Worm (Caenorhabditis elegans) whole organism, young adult: ENCODE data around the gene EGAP9.3.
A peak's percentile ranks its signal among the peaks of the same experiment; 100 is the strongest.

Experiments used
- B0336.3 ChIP-seq: fragments of 200-800 bp; sonication (Bioruptor generic); IDR thresholded peaks from 2 replicates; pipeline ENCODE4 v1.3.6; 2022; ENCODE audit warnings: missing genetic modification characterization, missing compliant biosample characterization
- C17E4.6 ChIP-seq: fragments of 200-800 bp; sonication (Bioruptor generic); IDR thresholded peaks from 2 replicates; pipeline ENCODE4 v1.3.6; 2022; ENCODE audit warnings: missing genetic modification reagents, missing genetic modification characterization, missing compliant biosample characterization
- D2030.7 ChIP-seq: fragments of 200-800 bp; sonication (Bioruptor generic); IDR thresholded peaks from 2 replicates; pipeline ENCODE4 v1.3.6; 2022; ENCODE audit warnings: missing genetic modification reagents, missing genetic modification characterization, missing compliant biosample characterization
- F10E7.11 ChIP-seq: sonication (generic microtip); optimal IDR thresholded peaks from 2 replicates; lab custom pipeline; 2017; ENCODE audit warnings: mild to moderate bottlenecking, missing genetic modification characterization, moderate library complexity, missing compliant biosample characterization
- F23B12.7 ChIP-seq: sonication (generic microtip); optimal IDR thresholded peaks from 2 replicates; lab custom pipeline; 2017; ENCODE audit warnings: missing genetic modification characterization, mild to moderate bottlenecking, missing compliant biosample characterization, antibody characterized with exemption, moderate library complexity; ENCODE audit not compliant: insufficient read depth
- F33H1.4 ChIP-seq: fragments of 200-800 bp; sonication (Bioruptor generic); IDR thresholded peaks from 2 replicates; pipeline ENCODE4 v1.3.6; 2022; ENCODE audit warnings: missing genetic modification reagents, missing genetic modification characterization, missing compliant biosample characterization
- F37B4.10 ChIP-seq: fragments of 200-800 bp; sonication (Bioruptor generic); IDR thresholded peaks from 2 replicates; pipeline ENCODE4 v1.3.6; 2022; ENCODE audit warnings: missing genetic modification characterization, missing compliant biosample characterization
- F55B11.4 ChIP-seq: sonication (generic microtip); optimal IDR thresholded peaks from 2 replicates; lab custom pipeline; 2016; ENCODE audit warnings: missing compliant biosample characterization, missing genetic modification characterization, borderline replicate concordance; ENCODE audit not compliant: insufficient read depth
- K11D2.4 ChIP-seq: fragments of 200-800 bp; sonication (Bioruptor generic); IDR thresholded peaks from 2 replicates; pipeline ENCODE4 v1.3.6; 2022; ENCODE audit warnings: missing genetic modification reagents, missing genetic modification characterization, missing compliant biosample characterization
- K12H6.12 ChIP-seq: fragments of 200-800 bp; sonication (Bioruptor generic); optimal IDR thresholded peaks from 2 replicates; lab custom pipeline; 2018; ENCODE audit warnings: mild to moderate bottlenecking, missing genetic modification characterization, missing compliant biosample characterization
- T07F8.4 ChIP-seq: sonication (generic microtip); optimal IDR thresholded peaks from 2 replicates; lab custom pipeline; 2016; ENCODE audit warnings: mild to moderate bottlenecking, missing genetic modification characterization, moderate library complexity, missing compliant biosample characterization
- T26A5.8 ChIP-seq: sonication (generic microtip); optimal IDR thresholded peaks from 2 replicates; lab custom pipeline; 2016; ENCODE audit warnings: missing genetic modification characterization, missing compliant biosample characterization
- ZK185.1 ChIP-seq: sonication (generic microtip); optimal IDR thresholded peaks from 2 replicates; lab custom pipeline; 2016; ENCODE audit warnings: mild to moderate bottlenecking, missing genetic modification characterization, missing compliant biosample characterization; ENCODE audit not compliant: poor library complexity, severe bottlenecking
- ama-1 ChIP-seq, 3 experiments: fragments of 150-350 bp in 1 of 3; sonication (generic microtip) in 2 of 3; optimal IDR thresholded peaks; 2 replicates each; lab custom pipeline; 2014 to 2018; ENCODE audit warnings: missing biosample characterization in 2 of 3, missing genetic modification characterization in 2 of 3, missing genetic modification reagents in 2 of 3
- aptf-2 ChIP-seq: fragments of 200-800 bp; sonication (Bioruptor generic); conservative IDR thresholded peaks from 2 replicates; pipeline ENCODE4 v1.3.6; 2022; ENCODE audit warnings: missing genetic modification reagents, missing genetic modification characterization, missing compliant biosample characterization
- aptf-3 ChIP-seq: fragments of 200-800 bp; sonication (Bioruptor generic); IDR thresholded peaks from 2 replicates; pipeline ENCODE4 v1.3.6; 2022; ENCODE audit warnings: missing genetic modification characterization, missing compliant biosample characterization
- attf-5 ChIP-seq: fragments of 200-800 bp; sonication (Bioruptor generic); optimal IDR thresholded peaks from 2 replicates; lab custom pipeline; 2018; ENCODE audit warnings: mild to moderate bottlenecking, missing genetic modification characterization, missing compliant biosample characterization
- attf-6 ChIP-seq: fragments of 200-800 bp; sonication (Bioruptor generic); IDR thresholded peaks from 2 replicates; pipeline ENCODE4 v1.3.6; 2022; ENCODE audit warnings: missing genetic modification reagents, missing genetic modification characterization, missing compliant biosample characterization
- cebp-1 ChIP-seq, 2 experiments: fragments of 200-800 bp in 1 of 2; sonication (Bioruptor generic) in 1 of 2; sonication (generic microtip) in 1 of 2; IDR thresholded peaks in 1 of 2; optimal IDR thresholded peaks in 1 of 2; 2 replicates each; pipeline versions ENCODE4 v1.3.6 to Lab custom; 2017 to 2022; ENCODE audit warnings: missing compliant biosample characterization in 2 of 2, missing genetic modification characterization in 2 of 2, mild to moderate bottlenecking in 1 of 2, missing genetic modification reagents in 1 of 2, moderate library complexity in 1 of 2
- cebp-2 ChIP-seq: fragments of 200-800 bp; sonication (Bioruptor generic); IDR thresholded peaks from 2 replicates; pipeline ENCODE4 v1.3.6; 2022; ENCODE audit warnings: missing genetic modification characterization, missing compliant biosample characterization
- ceh-100 ChIP-seq: fragments of 200-800 bp; sonication (Bioruptor generic); IDR thresholded peaks from 2 replicates; pipeline ENCODE4 v1.3.6; 2022; ENCODE audit warnings: missing genetic modification reagents, missing genetic modification characterization, missing compliant biosample characterization
- ceh-27 ChIP-seq: fragments of 200-800 bp; sonication (Bioruptor generic); optimal IDR thresholded peaks from 2 replicates; lab custom pipeline; 2018; ENCODE audit warnings: mild to moderate bottlenecking, missing genetic modification characterization, moderate library complexity, missing compliant biosample characterization
- ceh-58 ChIP-seq: fragments of 200-800 bp; sonication (Bioruptor generic); IDR thresholded peaks from 2 replicates; pipeline ENCODE4 v1.3.6; 2022; ENCODE audit warnings: missing genetic modification characterization, missing compliant biosample characterization
- chd-7 ChIP-seq: sonication (generic microtip); optimal IDR thresholded peaks from 2 replicates; lab custom pipeline; 2016; ENCODE audit warnings: mild to moderate bottlenecking, missing genetic modification characterization, moderate library complexity, missing compliant biosample characterization
- die-1 ChIP-seq: sonication (generic microtip); optimal IDR thresholded peaks from 2 replicates; lab custom pipeline; 2016; ENCODE audit warnings: missing genotype, mild to moderate bottlenecking, missing genetic modification characterization, missing compliant biosample characterization
- dox-1 ChIP-seq: fragments of 200-800 bp; sonication (Bioruptor generic); IDR thresholded peaks from 2 replicates; pipeline ENCODE4 v1.3.6; 2022; ENCODE audit warnings: missing genetic modification reagents, missing genetic modification characterization, missing compliant biosample characterization
- dpl-1 ChIP-seq: fragments of 150-350 bp; optimal IDR thresholded peaks from 2 replicates; lab custom pipeline; 2014; ENCODE audit warnings: missing biosample characterization, missing genetic modification reagents, missing genetic modification characterization
- egl-18 ChIP-seq: fragments of 200-800 bp; sonication (Bioruptor generic); IDR thresholded peaks from 2 replicates; pipeline ENCODE4 v1.3.6; 2022; ENCODE audit warnings: missing genetic modification reagents, missing genetic modification characterization, missing compliant biosample characterization
- him-1 ChIP-seq: sonication (generic microtip); optimal IDR thresholded peaks from 2 replicates; lab custom pipeline; 2016; ENCODE audit warnings: missing genotype, missing genetic modification reagents, missing genetic modification characterization, missing compliant biosample characterization
- lin-54 ChIP-seq: fragments of 200-800 bp; sonication (Bioruptor generic); optimal IDR thresholded peaks from 2 replicates; lab custom pipeline; 2018; ENCODE audit warnings: mild to moderate bottlenecking, missing genetic modification characterization, missing compliant biosample characterization
- nfyb-1 ChIP-seq: fragments of 200-800 bp; sonication (Bioruptor generic); IDR thresholded peaks from 2 replicates; pipeline ENCODE4 v1.3.6; 2022; ENCODE audit warnings: missing genetic modification reagents, missing genetic modification characterization, missing compliant biosample characterization
- nhr-120 ChIP-seq: fragments of 200-800 bp; sonication (Bioruptor generic); IDR thresholded peaks from 2 replicates; pipeline ENCODE4 v1.3.6; 2022; ENCODE audit warnings: missing genetic modification characterization, missing compliant biosample characterization
- nhr-90 ChIP-seq: sonication (generic microtip); optimal IDR thresholded peaks from 2 replicates; lab custom pipeline; 2016; ENCODE audit warnings: missing genotype, mild to moderate bottlenecking, missing genetic modification characterization, missing compliant biosample characterization
- pha-4 ChIP-seq: fragments of 150-350 bp; sonication (generic microtip); optimal IDR thresholded peaks from 2 replicates; lab custom pipeline; 2014; ENCODE audit warnings: missing biosample characterization, missing genetic modification reagents, missing genetic modification characterization
- rec-8 ChIP-seq, 2 experiments: sonication (generic microtip); optimal IDR thresholded peaks; 2 replicates each; lab custom pipeline; 2016; ENCODE audit warnings: mild to moderate bottlenecking in 2 of 2, missing genetic modification characterization in 2 of 2, missing genetic modification reagents in 2 of 2, missing genotype in 2 of 2, missing biosample characterization in 1 of 2, missing compliant biosample characterization in 1 of 2, moderate library complexity in 1 of 2
- rpc-1 ChIP-seq, 2 experiments: fragments of 150-350 bp in 1 of 2; sonication (generic microtip) in 1 of 2; optimal IDR thresholded peaks; 2 replicates each; lab custom pipeline; 2014 to 2018; ENCODE audit warnings: missing biosample characterization in 1 of 2, missing genetic modification characterization in 1 of 2, missing genetic modification reagents in 1 of 2, missing genotype in 1 of 2
- somi-1 ChIP-seq: fragments of 200-800 bp; sonication (Bioruptor generic); optimal IDR thresholded peaks from 2 replicates; lab custom pipeline; 2018; ENCODE audit warnings: mild to moderate bottlenecking, missing genetic modification characterization, missing compliant biosample characterization
- tbx-9 ChIP-seq: sonication (generic microtip); optimal IDR thresholded peaks from 2 replicates; lab custom pipeline; 2016; ENCODE audit warnings: borderline replicate concordance, missing genetic modification characterization, inconsistent platforms, missing compliant biosample characterization
- unc-130 ChIP-seq: sonication (generic microtip); optimal IDR thresholded peaks from 2 replicates; lab custom pipeline; 2016; ENCODE audit warnings: missing genetic modification reagents, missing genetic modification characterization, missing compliant biosample characterization
- ztf-25 ChIP-seq: fragments of 200-800 bp; sonication (Bioruptor generic); IDR thresholded peaks from 2 replicates; pipeline ENCODE4 v1.3.6; 2022; ENCODE audit warnings: missing genetic modification reagents, missing genetic modification characterization, missing compliant biosample characterization
- ztf-6 ChIP-seq: fragments of 200-800 bp; sonication (Bioruptor generic); IDR thresholded peaks from 2 replicates; pipeline ENCODE4 v1.3.6; 2022; ENCODE audit warnings: missing genetic modification reagents, missing genetic modification characterization, missing compliant biosample characterization

Gene EGAP9.3

DNA sequence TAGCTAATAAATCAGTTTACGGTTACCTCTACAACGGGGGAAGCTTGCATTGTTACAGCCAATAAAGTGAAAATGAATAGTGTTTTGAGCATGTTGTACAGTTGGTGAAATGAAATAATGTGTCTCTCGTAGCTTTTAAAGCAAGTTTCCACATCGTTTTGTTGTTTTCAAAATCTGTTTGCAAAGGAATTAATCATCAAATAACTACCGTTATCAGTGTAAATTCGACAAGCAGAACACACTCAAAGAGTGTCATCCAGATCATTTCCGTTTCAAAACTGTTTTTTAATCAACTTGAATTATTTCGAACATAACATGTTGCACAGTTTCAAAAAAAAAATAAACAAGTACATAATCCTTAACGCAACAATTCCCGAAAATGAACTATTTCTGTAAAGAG is 22.9 kb downstream of the EGAP9.3 start, which contains the start of gene spp-27:
Gene spp-27 (minus strand): TSS at position 101 of the 400 bp plus-strand sequence.
- TF ChIP-seq aptf-2 (no peak), dox-1 (GFP tag; lab: Robert Waterston, UW) (no peak), ZK185.1 (tag; lab: Kevin White, UChicago) (no peak), K11D2.4 (GFP tag; lab: Robert Waterston, UW) (no peak), aptf-3 (GFP tag; lab: Robert Waterston, UW) (no peak), ceh-27 (GFP tag; lab: Kevin White, UChicago) (no peak), him-1 (tag; lab: Kevin White, UChicago) (no peak), D2030.7 (GFP tag; lab: Robert Waterston, UW) (no peak), F55B11.4 (tag; lab: Kevin White, UChicago) (no peak), pha-4 (tag; lab: Kevin White, UChicago) (no peak), F10E7.11 (tag; lab: Kevin White, UChicago) (no peak), T26A5.8 (tag; lab: Kevin White, UChicago) (no peak), ama-1 (optimal IDR thresholded peaks at IDR 0.05; lab: Kevin White, UChicago) (no peak), ama-1 (GFP tag; optimal IDR thresholded peaks at IDR 0.05; lab: Kevin White, UChicago) (no peak), ztf-25 (GFP tag; lab: Robert Waterston, UW) (no peak), chd-7 (tag; lab: Kevin White, UChicago) (no peak), ceh-58 (GFP tag; lab: Robert Waterston, UW) (no peak)

DNA sequence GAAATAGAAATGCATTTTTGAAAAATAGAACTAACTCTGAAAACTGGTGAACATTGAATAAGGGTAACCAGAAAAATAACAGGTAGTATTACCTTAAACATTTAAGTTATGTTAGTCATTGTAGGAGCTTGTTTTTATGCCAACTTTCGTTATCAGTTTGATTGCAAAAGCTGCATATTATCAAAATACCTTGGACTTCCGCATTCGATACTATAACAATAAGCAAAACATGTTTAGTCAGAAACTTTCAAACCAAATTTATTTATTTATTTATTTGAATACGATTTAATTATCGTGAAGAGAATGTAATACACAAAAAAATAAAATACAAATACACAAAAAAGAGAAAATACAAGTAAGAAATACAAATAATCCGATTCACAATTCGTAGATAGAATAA is 25.6 kb downstream of the EGAP9.3 start, which contains the start of gene K04A8.19:
Gene K04A8.19 (minus strand): TSS at position 101 of the 400 bp plus-strand sequence.
- no peak for TF ChIP-seq lin-54 (GFP tag; lab: Kevin White, UChicago)
- no peak for TF ChIP-seq somi-1 (GFP tag; lab: Kevin White, UChicago)
- TF ChIP-seq ceh-100 (GFP tag; lab: Robert Waterston, UW), result no peak
- no peak for TF ChIP-seq nhr-120 (GFP tag; lab: Robert Waterston, UW)
- no peak for TF ChIP-seq dpl-1 (GFP tag; lab: Kevin White, UChicago)
- TF ChIP-seq cebp-1 (GFP tag; IDR thresholded peaks at IDR 0.05; lab: Robert Waterston, UW), result no peak
- TF ChIP-seq cebp-1 (tag; optimal IDR thresholded peaks at IDR 0.05; lab: Kevin White, UChicago), result no peak
- no peak for TF ChIP-seq egl-18 (GFP tag; lab: Robert Waterston, UW)
- no peak for TF ChIP-seq C17E4.6 (GFP tag; lab: Robert Waterston, UW)
- TF ChIP-seq F23B12.7 (tag; lab: Kevin White, UChicago), result no peak

DNA sequence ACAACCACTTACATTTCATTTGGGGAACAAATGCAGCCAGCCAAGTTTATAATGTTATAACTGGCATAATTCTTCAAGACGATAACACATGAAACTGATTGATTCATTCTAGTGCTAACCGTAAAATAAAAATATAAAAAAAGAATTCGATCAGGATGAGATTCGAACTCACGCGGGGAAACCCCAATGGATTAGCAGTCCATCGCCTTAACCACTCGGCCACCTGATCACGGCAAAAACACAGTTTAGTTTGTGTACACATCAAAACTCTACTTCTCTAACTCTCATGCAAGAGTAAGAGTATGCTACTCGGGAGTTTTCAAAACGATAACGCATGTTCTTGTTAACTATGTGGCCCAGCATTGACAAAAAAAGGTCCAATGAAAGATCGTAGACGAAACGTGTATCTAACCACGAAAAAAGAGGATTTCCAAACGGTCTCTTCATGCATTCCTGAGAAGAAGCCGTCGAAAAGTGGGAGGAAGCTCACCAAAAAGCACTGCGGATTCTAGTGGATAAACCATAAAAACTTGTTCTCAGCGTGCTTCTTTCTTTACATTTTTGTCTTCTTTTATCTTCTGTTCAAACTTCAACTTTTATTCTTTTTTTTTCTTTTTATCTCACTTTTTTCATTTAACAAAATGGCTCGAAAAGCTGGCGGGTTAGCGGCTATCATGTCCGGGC is 28.1 kb downstream of the EGAP9.3 start, which contains the start of gene twk-10:
Gene twk-10 (plus strand): TSS at position 634 of the 684 bp plus-strand sequence.
- TF ChIP-seq K12H6.12 (tag; lab: Kevin White, UChicago), result no peak
- TF ChIP-seq rec-8 (tag; optimal IDR thresholded peaks at IDR 0.05; lab: Kevin White, UChicago), result peak in 1 of 2 experiments; percentile 73
- TF ChIP-seq F33H1.4, result 0 out of 2 replicates have a peak, but pooled peaks have one; percentile 8
- no peak for TF ChIP-seq unc-130 (GFP tag; lab: Kevin White, UChicago)
- peak; percentile 35 for TF ChIP-seq T07F8.4
- no peak for TF ChIP-seq attf-6 (GFP tag; lab: Robert Waterston, UW)
- peak; percentile 78 for TF ChIP-seq nhr-90 (tag; lab: Kevin White, UChicago)
- TF ChIP-seq ZK185.1 (tag; lab: Kevin White, UChicago), result peak; percentile 70
- TF ChIP-seq B0336.3, result no peak
- no peak for TF ChIP-seq ztf-6 (GFP tag; lab: Robert Waterston, UW)
- TF ChIP-seq rpc-1 (optimal IDR thresholded peaks at IDR 0.05; lab: Kevin White, UChicago), result peak; percentile 86
- TF ChIP-seq rpc-1 (tag; optimal IDR thresholded peaks at IDR 0.05; lab: Kevin White, UChicago), result peak; percentile 93
- TF ChIP-seq nhr-120 (GFP tag; lab: Robert Waterston, UW), result no peak
- TF ChIP-seq T26A5.8 (tag; lab: Kevin White, UChicago), result peak; percentile 8
- peak; percentile 53 for TF ChIP-seq attf-5
- peak; percentile 73; the same call in 1 of the 2 replicates for TF ChIP-seq nfyb-1 (GFP tag; lab: Robert Waterston, UW)
- no peak for TF ChIP-seq tbx-9
- no peak for TF ChIP-seq F37B4.10 (GFP tag; lab: Robert Waterston, UW)
- TF ChIP-seq D2030.7 (GFP tag; lab: Robert Waterston, UW), result peak; percentile 53
- TF ChIP-seq ztf-25 (GFP tag; lab: Robert Waterston, UW), result peak; percentile 84; the same call in 1 of the 2 replicates
- 0 out of 2 replicates have a peak, but pooled peaks have one; percentile 47 for TF ChIP-seq cebp-2 (GFP tag; lab: Robert Waterston, UW)
- TF ChIP-seq aptf-2, result no peak
- peak; percentile 87 for TF ChIP-seq F23B12.7 (tag; lab: Kevin White, UChicago)
- peak; percentile 78 for TF ChIP-seq die-1 (tag; lab: Kevin White, UChicago)
- TF ChIP-seq F10E7.11 (tag; lab: Kevin White, UChicago), result no peak
